Fruit fly (Drosophila melanogaster): ENCODE results near the gene TM9SF4.

The TM9SF4 gene

DNA sequence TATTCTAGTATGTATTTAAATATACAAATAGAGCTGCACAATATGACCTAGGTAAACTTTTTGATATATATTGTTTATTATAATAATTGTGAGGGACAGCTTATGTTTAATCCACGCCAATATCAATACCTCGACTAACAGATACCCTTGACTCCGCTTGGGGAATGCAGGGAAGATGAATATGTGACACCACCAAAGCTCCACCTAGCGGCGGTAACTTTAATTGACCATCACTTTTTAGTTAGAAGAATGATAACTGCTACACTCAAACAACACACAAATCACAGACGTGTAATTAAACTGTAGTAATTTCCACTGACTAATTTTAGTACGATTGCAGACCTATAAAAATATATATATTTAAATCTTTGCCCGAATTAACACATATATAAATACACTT is 16.4 kb downstream of the TM9SF4 start:
- TF ChIP-seq CG1620 (GFP tag; optimal IDR thresholded peaks at IDR 0.05), result no peak
- no peak for TF ChIP-seq toe (GFP tag; optimal IDR thresholded peaks at IDR 0.05)

DNA sequence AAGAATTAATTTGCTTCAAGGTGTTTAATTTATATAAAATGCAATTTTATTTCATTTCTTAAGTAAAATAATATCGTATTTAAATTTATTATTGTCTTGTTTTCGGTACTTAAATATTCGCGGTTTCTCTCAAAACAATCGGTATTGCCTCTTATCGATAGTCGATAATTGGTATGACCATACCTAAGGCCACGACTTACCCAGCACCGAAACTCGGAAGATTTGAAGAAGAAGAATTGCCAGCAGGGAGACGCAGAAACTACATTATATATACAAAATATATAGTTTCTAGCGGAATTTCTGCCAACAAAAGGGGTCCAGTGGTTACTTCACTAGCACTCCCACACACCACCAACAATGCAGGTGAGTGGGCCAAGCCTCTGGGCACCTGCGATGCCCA is 24.1 kb downstream of the TM9SF4 start:
- TF ChIP-seq Crg-1 (GFP tag; optimal IDR thresholded peaks at IDR 0.05), result no peak
- TF ChIP-seq Hr96 (GFP tag; optimal IDR thresholded peaks at IDR 0.05), result no peak
- TF ChIP-seq bab1 (GFP tag; optimal IDR thresholded peaks at IDR 0.05), result peak; percentile 59
- TF ChIP-seq CG11617 (GFP tag; optimal IDR thresholded peaks at IDR 0.05), result no peak
- TF ChIP-seq CG33017 (tag; optimal IDR thresholded peaks at IDR 0.05), result no peak

DNA sequence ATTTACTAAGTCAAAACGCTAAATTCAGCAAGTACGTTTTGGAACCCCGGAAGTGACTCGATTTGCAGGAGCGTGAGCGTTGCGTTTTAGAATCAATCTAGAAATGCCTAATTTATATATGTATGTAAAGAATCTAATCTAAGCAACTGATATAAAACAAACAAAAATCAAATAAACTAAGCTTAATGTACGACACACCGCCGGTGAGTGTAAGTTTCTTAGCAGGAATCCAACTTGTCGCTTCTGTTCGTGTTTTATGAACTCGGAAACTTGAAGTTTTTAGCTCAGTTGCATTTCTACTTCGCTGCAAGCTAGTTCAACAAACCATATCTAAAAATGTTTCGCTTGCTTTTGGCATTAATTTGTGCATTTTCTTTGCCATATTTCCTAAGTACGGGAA is 26.9 kb downstream of the TM9SF4 start, which contains the start of gene CG43376:
Gene CG43376, plus strand, starts transcription at position 301 of the 400 bp plus-strand sequence.
- TF ChIP-seq kay (GFP tag; ENCODE audit: borderline replicate concordance), result no peak
- TF ChIP-seq bab1 (GFP tag; optimal IDR thresholded peaks at IDR 0.05), result no peak
- no peak for TF ChIP-seq pad (GFP tag; optimal IDR thresholded peaks at IDR 0.05)
- TF ChIP-seq CG5204 (GFP tag; optimal IDR thresholded peaks at IDR 0.05), result no peak
- TF ChIP-seq Hr96 (GFP tag; optimal IDR thresholded peaks at IDR 0.05), result no peak
- no peak for TF ChIP-seq CG1620 (GFP tag; optimal IDR thresholded peaks at IDR 0.05)
- no peak for TF ChIP-seq ovo (GFP tag; optimal IDR thresholded peaks at IDR 0.05)
- no peak for TF ChIP-seq CG33017 (tag; optimal IDR thresholded peaks at IDR 0.05)
- TF ChIP-seq CG11617 (GFP tag; optimal IDR thresholded peaks at IDR 0.05), result no peak
- no peak for TF ChIP-seq CG12768 (GFP tag; optimal IDR thresholded peaks at IDR 0.05)
- TF ChIP-seq tj (GFP tag; optimal IDR thresholded peaks at IDR 0.05), result no peak
- no peak for TF ChIP-seq Mnt (GFP tag; optimal IDR thresholded peaks at IDR 0.05)
- no peak for TF ChIP-seq CG7101 (tag; optimal IDR thresholded peaks at IDR 0.05)
- no peak for TF ChIP-seq cic (GFP tag; optimal IDR thresholded peaks at IDR 0.05)
- no peak for TF ChIP-seq CG14711 (tag; optimal IDR thresholded peaks at IDR 0.05)

DNA sequence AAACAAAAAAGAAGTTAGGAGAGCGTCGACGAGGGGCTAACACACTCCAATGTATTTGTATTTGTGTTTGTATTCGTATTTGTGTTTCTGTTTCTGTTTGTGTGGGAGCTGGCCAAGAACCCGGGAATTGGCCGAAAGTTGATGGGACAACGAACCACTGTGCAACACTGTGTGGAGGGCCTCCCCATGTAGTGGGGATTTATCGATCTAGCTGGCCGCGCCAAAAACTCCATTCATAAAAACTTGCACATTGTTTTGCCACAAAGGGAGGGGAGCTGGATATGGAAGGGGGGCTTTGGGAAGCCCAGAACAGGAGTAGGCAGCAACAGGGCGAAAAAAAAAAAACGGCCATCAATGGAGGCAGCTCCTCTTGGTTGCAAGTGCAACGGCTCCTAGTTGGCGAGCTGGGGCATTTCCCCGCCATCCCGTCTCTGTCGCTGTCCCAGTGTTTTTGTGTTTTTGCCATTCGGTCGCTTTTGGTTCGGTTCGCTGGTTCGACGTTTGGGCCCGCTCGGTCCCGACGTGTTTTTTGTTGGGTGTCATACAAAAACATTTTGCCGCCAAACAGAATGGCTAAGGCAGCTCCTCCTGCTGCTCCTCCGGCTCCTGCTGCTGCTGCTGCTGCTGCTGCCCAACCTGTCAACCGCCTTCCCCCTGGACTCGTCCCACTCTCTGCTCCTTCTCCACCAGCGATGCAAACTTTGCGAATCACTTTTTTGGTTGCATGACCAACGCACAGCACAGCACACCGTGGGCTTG is 30.4 kb downstream of the TM9SF4 start:
- TF ChIP-seq Hr96 (GFP tag; optimal IDR thresholded peaks at IDR 0.05) (no peak), Crg-1 (GFP tag; optimal IDR thresholded peaks at IDR 0.05) (no peak), cic (GFP tag; optimal IDR thresholded peaks at IDR 0.05) (no peak), CG14711 (tag; optimal IDR thresholded peaks at IDR 0.05) (no peak), tj (GFP tag; optimal IDR thresholded peaks at IDR 0.05) (no peak), CG5204 (GFP tag; optimal IDR thresholded peaks at IDR 0.05) (no peak), CG33017 (tag; optimal IDR thresholded peaks at IDR 0.05) (no peak), CG12768 (GFP tag; optimal IDR thresholded peaks at IDR 0.05) (no peak), kay (GFP tag; ENCODE audit: borderline replicate concordance) (no peak), CG7101 (tag; optimal IDR thresholded peaks at IDR 0.05) (no peak), toe (GFP tag; optimal IDR thresholded peaks at IDR 0.05) (no peak), cnc (optimal IDR thresholded peaks at IDR 0.05) (no peak), CG11617 (GFP tag; optimal IDR thresholded peaks at IDR 0.05) (no peak), bab1 (GFP tag; optimal IDR thresholded peaks at IDR 0.05) (no peak), Mnt (GFP tag; optimal IDR thresholded peaks at IDR 0.05) (no peak), CG7045 (GFP tag; optimal IDR thresholded peaks at IDR 0.05) (no peak)

DNA sequence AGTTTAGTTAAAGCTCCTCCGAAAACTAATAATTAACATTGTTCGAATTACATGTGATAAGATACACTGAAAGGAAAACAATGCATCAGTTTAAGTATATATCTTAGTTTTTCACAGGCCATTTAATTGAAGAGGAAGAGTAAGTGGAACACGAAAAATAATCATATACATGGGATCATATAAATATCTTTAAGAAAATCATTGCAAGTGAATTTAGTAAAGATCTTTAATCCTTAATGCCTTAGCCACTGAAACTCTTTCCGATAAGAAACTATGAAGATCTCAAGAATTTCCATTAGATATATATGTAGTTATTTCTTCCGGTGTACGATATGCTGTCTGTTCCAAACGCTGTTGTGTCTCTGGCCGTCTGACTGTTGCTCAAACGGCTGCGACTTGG is 31.9 kb downstream of the TM9SF4 start:
- TF ChIP-seq cic (GFP tag; optimal IDR thresholded peaks at IDR 0.05), result no peak
- TF ChIP-seq CG11617 (GFP tag; optimal IDR thresholded peaks at IDR 0.05), result peak; percentile 22
- TF ChIP-seq Mnt (GFP tag; optimal IDR thresholded peaks at IDR 0.05), result no peak
- no peak for TF ChIP-seq Clk (GFP tag; optimal IDR thresholded peaks at IDR 0.05)
- no peak for TF ChIP-seq kay (GFP tag; ENCODE audit: borderline replicate concordance)
- TF ChIP-seq pad (GFP tag; optimal IDR thresholded peaks at IDR 0.05), result no peak
- no peak for TF ChIP-seq cnc (optimal IDR thresholded peaks at IDR 0.05)
- no peak for TF ChIP-seq Crg-1 (GFP tag; optimal IDR thresholded peaks at IDR 0.05)
- no peak for TF ChIP-seq CG1620 (GFP tag; optimal IDR thresholded peaks at IDR 0.05)
- no peak for TF ChIP-seq ovo (GFP tag; optimal IDR thresholded peaks at IDR 0.05)
- peak; percentile 15 for TF ChIP-seq bab1 (GFP tag; optimal IDR thresholded peaks at IDR 0.05)
- TF ChIP-seq CG7101 (tag; optimal IDR thresholded peaks at IDR 0.05), result peak; percentile 53
- peak; percentile 1 for TF ChIP-seq CG14711 (tag; optimal IDR thresholded peaks at IDR 0.05)
- TF ChIP-seq CG5204 (GFP tag; optimal IDR thresholded peaks at IDR 0.05), result peak; percentile 60
- TF ChIP-seq CG12768 (GFP tag; optimal IDR thresholded peaks at IDR 0.05), result no peak
- peak; percentile 10 for TF ChIP-seq tj (GFP tag; optimal IDR thresholded peaks at IDR 0.05)
- TF ChIP-seq toe (GFP tag; optimal IDR thresholded peaks at IDR 0.05), result peak; percentile 23
- peak; percentile 75 for TF ChIP-seq CG7045 (GFP tag; optimal IDR thresholded peaks at IDR 0.05)
- peak; percentile 52 for TF ChIP-seq CG33017 (tag; optimal IDR thresholded peaks at IDR 0.05)
- peak; percentile 17 for TF ChIP-seq Hr96 (GFP tag; optimal IDR thresholded peaks at IDR 0.05)

DNA sequence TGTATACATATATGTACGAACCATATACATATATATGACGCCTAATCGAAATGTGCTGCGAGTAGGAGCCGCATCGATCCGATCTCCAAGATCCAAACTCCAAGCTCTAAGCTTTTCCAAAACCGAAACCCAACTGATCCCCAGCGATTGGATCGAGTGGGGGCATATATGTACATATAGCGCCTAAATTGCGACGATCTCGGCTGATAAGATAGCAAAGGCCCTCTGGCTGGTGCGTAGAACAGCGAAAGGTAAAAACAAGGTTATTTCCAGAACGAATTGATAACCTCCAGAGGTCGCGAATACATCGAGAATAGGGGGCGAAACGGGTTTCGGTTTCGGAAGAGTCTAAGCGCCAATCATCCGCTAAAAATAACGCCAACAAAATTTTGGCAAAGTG is 32.4 kb downstream of the TM9SF4 start:
- no peak for TF ChIP-seq CG11617 (GFP tag; optimal IDR thresholded peaks at IDR 0.05)
- TF ChIP-seq CG7101 (tag; optimal IDR thresholded peaks at IDR 0.05), result no peak
- no peak for TF ChIP-seq pad (GFP tag; optimal IDR thresholded peaks at IDR 0.05)
- TF ChIP-seq CG14711 (tag; optimal IDR thresholded peaks at IDR 0.05), result no peak
- no peak for TF ChIP-seq CG5204 (GFP tag; optimal IDR thresholded peaks at IDR 0.05)
- no peak for TF ChIP-seq cnc (optimal IDR thresholded peaks at IDR 0.05)
- TF ChIP-seq CG7045 (GFP tag; optimal IDR thresholded peaks at IDR 0.05), result no peak
- TF ChIP-seq CG1620 (GFP tag; optimal IDR thresholded peaks at IDR 0.05), result no peak
- no peak for TF ChIP-seq ovo (GFP tag; optimal IDR thresholded peaks at IDR 0.05)
- no peak for TF ChIP-seq toe (GFP tag; optimal IDR thresholded peaks at IDR 0.05)
- TF ChIP-seq Mnt (GFP tag; optimal IDR thresholded peaks at IDR 0.05), result no peak
- TF ChIP-seq CG33017 (tag; optimal IDR thresholded peaks at IDR 0.05), result no peak
- no peak for TF ChIP-seq tj (GFP tag; optimal IDR thresholded peaks at IDR 0.05)
- TF ChIP-seq CG12768 (GFP tag; optimal IDR thresholded peaks at IDR 0.05), result no peak
- no peak for TF ChIP-seq cic (GFP tag; optimal IDR thresholded peaks at IDR 0.05)
- no peak for TF ChIP-seq bab1 (GFP tag; optimal IDR thresholded peaks at IDR 0.05)

Data from whole organism, adult.